Fruit fly (Drosophila melanogaster): ENCODE data around the gene ppk.

dm6 chr2L:14411102-14411501 lies 30.1 kb upstream of the ppk start:
- TF ChIP-seq CG3919 (GFP tag; optimal IDR thresholded peaks at IDR 0.05) (no peak), CG8119 (GFP tag; IDR thresholded peaks at IDR 0.05) (no peak), CG15336 (GFP tag; IDR thresholded peaks at IDR 0.05) (no peak), esn (GFP tag; optimal IDR thresholded peaks at IDR 0.05) (no peak), topi (GFP tag; optimal IDR thresholded peaks at IDR 0.05) (no peak), net (GFP tag; optimal IDR thresholded peaks at IDR 0.05) (no peak)
